Fruit fly (Drosophila melanogaster) whole organism, embryonic: ENCODE data around the gene CG7328.

ENCODE experiments used
- ATbp ChIP-seq: fragments of 200-800 bp; sonication (Bioruptor generic); optimal IDR thresholded peaks from 2 replicates; lab custom pipeline; 2017; ENCODE audit warnings: missing biosample characterization, mild to moderate bottlenecking, missing genetic modification characterization, missing genetic modification reagents
- Bgb ChIP-seq: fragments of 200-800 bp; sonication (Bioruptor generic); IDR thresholded peaks from 2 replicates; pipeline ENCODE4 v1.3.6; 2022; ENCODE audit warnings: missing biosample characterization, missing genetic modification characterization; ENCODE audit not compliant: partially characterized antibody
- CG1647 ChIP-seq: fragments of 200-800 bp; sonication (Bioruptor generic); optimal IDR thresholded peaks from 3 replicates; lab custom pipeline; 2016; ENCODE audit warnings: missing biosample characterization, missing genetic modification characterization
- CG16813 ChIP-seq: fragments of 200-800 bp; sonication (Bioruptor generic); IDR thresholded peaks from 3 replicates; pipeline ENCODE4 v1.3.6; 2022; ENCODE audit warnings: missing biosample characterization, missing genetic modification characterization; ENCODE audit not compliant: partially characterized antibody
- CG2199 ChIP-seq: fragments of 200-800 bp; sonication (Bioruptor generic); IDR thresholded peaks from 3 replicates; pipeline ENCODE4 v1.3.6; 2022; ENCODE audit warnings: missing biosample characterization, missing genetic modification characterization
- CG33213 ChIP-seq: fragments of 200-800 bp; sonication (Bioruptor generic); optimal IDR thresholded peaks from 3 replicates; lab custom pipeline; 2016; ENCODE audit warnings: missing biosample characterization, missing genetic modification characterization
- CG4360 ChIP-seq: fragments of 200-800 bp; sonication (Bioruptor generic); IDR thresholded peaks from 2 replicates; pipeline ENCODE4 v1.3.6; 2022; ENCODE audit warnings: missing biosample characterization, missing genetic modification characterization
- CG5245 ChIP-seq: fragments of 200-800 bp; sonication (Bioruptor generic); optimal IDR thresholded peaks from 3 replicates; lab custom pipeline; 2016; ENCODE audit warnings: missing biosample characterization, missing genetic modification characterization
- CG9817 ChIP-seq: fragments of 200-800 bp; sonication (Bioruptor generic); optimal IDR thresholded peaks from 2 replicates; lab custom pipeline; 2018; ENCODE audit warnings: missing biosample characterization, mild to moderate bottlenecking, missing genetic modification characterization, moderate library complexity
- Dek ChIP-seq: fragments of 200-800 bp; sonication (Bioruptor generic); optimal IDR thresholded peaks from 3 replicates; lab custom pipeline; 2019; ENCODE audit warnings: missing biosample characterization, mild to moderate bottlenecking, missing genetic modification characterization, moderate library complexity
- Eip74EF ChIP-seq, 2 experiments: fragments of 200-800 bp in 1 of 2; fragments of >200 bp in 1 of 2; sonication (Bioruptor generic) in 1 of 2; optimal IDR thresholded peaks; 2 replicates each; lab custom pipeline; 2017 to 2019; ENCODE audit warnings: missing biosample characterization in 2 of 2, missing genetic modification characterization in 2 of 2, mild to moderate bottlenecking in 1 of 2, moderate library complexity in 1 of 2
- Ets65A ChIP-seq: fragments of 200-800 bp; sonication (Bioruptor generic); peaks from one replicate; lab custom pipeline; 2016; ENCODE audit warnings: missing biosample characterization, missing genetic modification characterization
- Fer1 ChIP-seq: fragments of 200-800 bp; sonication (Bioruptor generic); optimal IDR thresholded peaks from 2 replicates; lab custom pipeline; 2017; ENCODE audit warnings: missing biosample characterization, mild to moderate bottlenecking, missing genetic modification characterization
- HLH54F ChIP-seq: fragments of 200-800 bp; sonication (Bioruptor generic); optimal IDR thresholded peaks from 3 replicates; lab custom pipeline; 2016; ENCODE audit warnings: missing biosample characterization, missing genetic modification characterization
- HmgD ChIP-seq: fragments of 200-800 bp; sonication (Bioruptor generic); optimal IDR thresholded peaks from 3 replicates; lab custom pipeline; 2016; ENCODE audit warnings: missing biosample characterization, missing genetic modification characterization
- HmgZ ChIP-seq: fragments of 200-800 bp; sonication (Bioruptor generic); optimal IDR thresholded peaks from 2 replicates; lab custom pipeline; 2018; ENCODE audit warnings: missing biosample characterization, mild to moderate bottlenecking, missing genetic modification characterization
- Hsf ChIP-seq: fragments of 200-800 bp; sonication (Bioruptor generic); optimal IDR thresholded peaks from 3 replicates; lab custom pipeline; 2016; ENCODE audit warnings: missing biosample characterization, missing genetic modification characterization
- Lhr ChIP-seq: fragments of 200-800 bp; sonication (Bioruptor generic); optimal IDR thresholded peaks from 3 replicates; lab custom pipeline; 2017; ENCODE audit warnings: mild to moderate bottlenecking, missing biosample characterization, missing genetic modification reagents, missing genetic modification characterization
- Myb ChIP-seq: fragments of 200-800 bp; sonication (Bioruptor generic); optimal IDR thresholded peaks from 2 replicates; lab custom pipeline; 2016; ENCODE audit warnings: missing biosample characterization, missing genetic modification characterization
- Oli ChIP-seq: fragments of 200-800 bp; sonication (Bioruptor generic); optimal IDR thresholded peaks from 2 replicates; lab custom pipeline; 2018; ENCODE audit warnings: missing biosample characterization, mild to moderate bottlenecking, missing genetic modification characterization, moderate library complexity
- bcd ChIP-seq: fragments of 200-800 bp; sonication (Bioruptor generic); optimal IDR thresholded peaks from 2 replicates; lab custom pipeline; 2017; ENCODE audit warnings: missing biosample characterization, mild to moderate bottlenecking, missing genetic modification characterization
- chif ChIP-seq, 2 experiments: fragments of 200-800 bp; sonication (Bioruptor generic); optimal IDR thresholded peaks; 3 replicates each; lab custom pipeline; 2016; ENCODE audit warnings: missing biosample characterization in 2 of 2, missing genetic modification characterization in 2 of 2
- gsb ChIP-seq: fragments of 200-800 bp; sonication (Bioruptor generic); IDR thresholded peaks from 2 replicates; pipeline ENCODE4 v1.3.6; 2022; ENCODE audit warnings: missing biosample characterization, missing genetic modification characterization
- inv ChIP-seq: fragments of 200-800 bp; sonication (Bioruptor generic); IDR thresholded peaks from 2 replicates; pipeline ENCODE4 v1.3.6; 2022; ENCODE audit warnings: missing biosample characterization, missing genetic modification characterization; ENCODE audit not compliant: partially characterized antibody
- luna ChIP-seq: fragments of 200-800 bp; sonication (Bioruptor generic); optimal IDR thresholded peaks from 2 replicates; lab custom pipeline; 2016; ENCODE audit warnings: missing biosample characterization, missing genetic modification characterization
- slbo ChIP-seq: fragments of 200-800 bp; sonication (Bioruptor generic); IDR thresholded peaks from 2 replicates; pipeline ENCODE4 v1.3.6; 2022; ENCODE audit warnings: missing biosample characterization, missing genetic modification characterization
- sug ChIP-seq: fragments of 200-800 bp; optimal IDR thresholded peaks from 2 replicates; lab custom pipeline; 2019; ENCODE audit warnings: missing biosample characterization, mild to moderate bottlenecking, missing genetic modification characterization, moderate library complexity
- tx ChIP-seq: fragments of 200-800 bp; sonication (Bioruptor generic); optimal IDR thresholded peaks from 2 replicates; lab custom pipeline; 2016; ENCODE audit warnings: missing biosample characterization, missing genetic modification characterization
- vnd ChIP-seq: fragments of 200-800 bp; sonication (Bioruptor generic); IDR thresholded peaks from 3 replicates; pipeline ENCODE4 v1.3.6; 2022; ENCODE audit warnings: missing biosample characterization, missing genetic modification characterization; ENCODE audit not compliant: partially characterized antibody

Gene CG7328

DNA sequence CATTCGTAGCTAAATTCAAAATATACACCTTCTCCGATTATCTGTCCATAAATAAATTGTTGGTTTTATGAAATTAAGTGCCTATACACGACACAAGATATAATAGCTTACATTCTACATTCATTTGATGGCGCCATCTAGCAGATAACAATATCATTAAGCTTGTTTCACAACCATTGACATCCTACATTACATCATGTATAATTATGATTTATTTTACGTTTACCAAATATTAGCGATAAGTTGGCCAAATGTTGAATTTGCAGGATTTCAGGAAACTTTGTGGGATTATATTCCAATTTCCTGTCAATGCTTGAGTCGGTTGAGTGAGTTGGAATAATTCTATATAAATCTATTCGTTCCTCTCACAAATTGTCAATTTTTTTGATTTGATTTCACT, 43.1 kb downstream of the CG7328 start (continued):
- TF ChIP-seq HmgD (peak; percentile 63), CG2199 (peak; percentile 99), sug (tag; lab: Kevin White, UChicago) (peak; percentile 21), Dek (tag; lab: Kevin White, UChicago) (peak; percentile 17), bcd (GFP tag; lab: Kevin White, UChicago) (peak; percentile 16), Bgb (peak; percentile 85), Eip74EF (GFP tag; optimal IDR thresholded peaks at IDR 0.05; lab: Kevin White, UChicago) (no peak), chif (GFP tag; optimal IDR thresholded peaks at IDR 0.05; lab: Kevin White, UChicago) (peak in 1 of 2 experiments; percentile 23), gsb (no peak), CG5245 (GFP tag; lab: Kevin White, UChicago) (no peak), Myb (GFP tag; lab: Kevin White, UChicago) (peak; percentile 27), CG16813 (GFP tag; lab: Robert Waterston, UW) (peak; percentile 60; the same call in 2 of the 3 replicates), tx (GFP tag; lab: Kevin White, UChicago) (no peak), inv (0 out of 2 replicates have a peak, but pooled peaks have one; percentile 17), slbo (0 out of 2 replicates have a peak, but pooled peaks have one; percentile 11), Oli (tag; lab: Kevin White, UChicago) (no peak), HmgZ (peak; percentile 41), HLH54F (GFP tag; lab: Kevin White, UChicago) (peak; percentile 12), luna (GFP tag; lab: Kevin White, UChicago) (peak; percentile 48), Ets65A (GFP tag; lab: Kevin White, UChicago) (peak; percentile 92), ATbp (GFP tag; lab: Kevin White, UChicago) (no peak), vnd (GFP tag; lab: Robert Waterston, UW) (0 out of 3 replicates have a peak, but pooled peaks have one; percentile 45), CG1647 (GFP tag; lab: Kevin White, UChicago) (peak; percentile 19), Fer1 (no peak), Hsf (peak; percentile 25), Lhr (GFP tag; lab: Kevin White, UChicago) (peak; percentile 46), CG9817 (tag; lab: Kevin White, UChicago) (peak; percentile 36), CG4360 (GFP tag; lab: Robert Waterston, UW) (no peak), CG33213 (GFP tag; lab: Kevin White, UChicago) (peak; percentile 11)
